Worm (Caenorhabditis elegans) whole organism, mixed stage, embryonic: ENCODE data around the gene Y43F8A.2.
A peak's percentile ranks its signal among the peaks of the same experiment; 100 is the strongest.

Source experiments
- M03D4.4 ChIP-seq: sonication (generic microtip); optimal IDR thresholded peaks from 2 replicates; lab custom pipeline; 2017; ENCODE audit warnings: mild to moderate bottlenecking, missing genetic modification characterization, missing compliant biosample characterization
- ceh-39 ChIP-seq: fragments of 150-350 bp; optimal IDR thresholded peaks from 2 replicates; lab custom pipeline; 2014; ENCODE audit warnings: missing biosample characterization, missing genetic modification characterization
- ceh-83 ChIP-seq: fragments of 200-800 bp; sonication (Bioruptor generic); optimal IDR thresholded peaks from 2 replicates; lab custom pipeline; 2018; ENCODE audit warnings: mild to moderate bottlenecking, missing genetic modification characterization, missing compliant biosample characterization
- cnd-1 ChIP-seq: fragments of 200-800 bp; sonication (Bioruptor generic); optimal IDR thresholded peaks from 2 replicates; lab custom pipeline; 2018; ENCODE audit warnings: mild to moderate bottlenecking, missing genetic modification characterization, missing compliant biosample characterization
- elt-1 ChIP-seq: sonication (generic microtip); optimal IDR thresholded peaks from 2 replicates; lab custom pipeline; 2017; ENCODE audit warnings: missing genetic modification characterization, mild to moderate bottlenecking, missing compliant biosample characterization, antibody characterized with exemption, moderate library complexity, borderline replicate concordance; ENCODE audit not compliant: insufficient read depth
- elt-3 ChIP-seq: fragments of 150-350 bp; optimal IDR thresholded peaks from 2 replicates; lab custom pipeline; 2014; ENCODE audit warnings: missing biosample characterization, missing genetic modification characterization
- hlh-1 ChIP-seq: fragments of 150-350 bp; optimal IDR thresholded peaks from 2 replicates; lab custom pipeline; 2014; ENCODE audit warnings: missing biosample characterization, missing genetic modification reagents, missing genetic modification characterization
- lin-32 ChIP-seq: fragments of 200-800 bp; sonication (Bioruptor generic); optimal IDR thresholded peaks from 2 replicates; lab custom pipeline; 2018; ENCODE audit warnings: mild to moderate bottlenecking, missing genetic modification characterization, missing compliant biosample characterization
- lsy-2 ChIP-seq: fragments of 150-350 bp; optimal IDR thresholded peaks from 2 replicates; lab custom pipeline; 2014; ENCODE audit warnings: missing biosample characterization, missing genetic modification characterization
- mab-5 ChIP-seq: fragments of 150-350 bp; optimal IDR thresholded peaks from 2 replicates; lab custom pipeline; 2014; ENCODE audit warnings: missing biosample characterization, missing genetic modification characterization
- mep-1 ChIP-seq: fragments of 150-350 bp; optimal IDR thresholded peaks from 2 replicates; lab custom pipeline; 2017; ENCODE audit warnings: missing biosample characterization, missing genetic modification reagents, missing genetic modification characterization, inconsistent platforms
- mls-2 ChIP-seq: sonication (generic microtip); optimal IDR thresholded peaks from 2 replicates; lab custom pipeline; 2016; ENCODE audit warnings: mild to moderate bottlenecking, missing genetic modification characterization, moderate library complexity, missing compliant biosample characterization
- nhr-2 ChIP-seq: fragments of 150-350 bp; optimal IDR thresholded peaks from 2 replicates; lab custom pipeline; 2014; ENCODE audit warnings: missing biosample characterization, missing genetic modification characterization
- nhr-237 ChIP-seq: fragments of 150-350 bp; optimal IDR thresholded peaks from 2 replicates; lab custom pipeline; 2014; ENCODE audit warnings: missing biosample characterization, missing genetic modification characterization
- nhr-28 ChIP-seq: fragments of 150-350 bp; optimal IDR thresholded peaks from 2 replicates; lab custom pipeline; 2014; ENCODE audit warnings: missing biosample characterization, missing genetic modification characterization
- nhr-76 ChIP-seq: sonication (generic microtip); optimal IDR thresholded peaks from 2 replicates; lab custom pipeline; 2017; ENCODE audit warnings: missing biosample characterization, missing genetic modification characterization
- pha-4 ChIP-seq: fragments of 150-350 bp; optimal IDR thresholded peaks from 2 replicates; lab custom pipeline; 2018; ENCODE audit warnings: missing biosample characterization, missing genetic modification reagents, missing genetic modification characterization
- sem-2 ChIP-seq: fragments of 200-800 bp; sonication (Bioruptor generic); optimal IDR thresholded peaks from 2 replicates; lab custom pipeline; 2018; ENCODE audit warnings: mild to moderate bottlenecking, missing genetic modification characterization, missing compliant biosample characterization
- snpc-4 ChIP-seq: fragments of 150-350 bp; optimal IDR thresholded peaks from 2 replicates; lab custom pipeline; 2014; ENCODE audit warnings: missing biosample characterization, missing genetic modification characterization
- sptf-1 ChIP-seq: sonication (generic microtip); optimal IDR thresholded peaks from 2 replicates; lab custom pipeline; 2017; ENCODE audit warnings: mild to moderate bottlenecking, missing genetic modification characterization, moderate library complexity, missing compliant biosample characterization
- unc-120 ChIP-seq: sonication (generic microtip); optimal IDR thresholded peaks from 2 replicates; lab custom pipeline; 2017; ENCODE audit warnings: missing genetic modification characterization, missing compliant biosample characterization; ENCODE audit not compliant: poor library complexity, severe bottlenecking
- unc-62 ChIP-seq: fragments of 150-350 bp; optimal IDR thresholded peaks from 2 replicates; lab custom pipeline; 2014; ENCODE audit warnings: missing biosample characterization, missing genetic modification reagents, missing genetic modification characterization
- zip-8 ChIP-seq: fragments of 150-350 bp; optimal IDR thresholded peaks from 2 replicates; lab custom pipeline; 2014; ENCODE audit warnings: missing biosample characterization, missing genetic modification characterization
- ztf-11 ChIP-seq: fragments of 150-350 bp; optimal IDR thresholded peaks from 2 replicates; lab custom pipeline; 2014; ENCODE audit warnings: missing biosample characterization, missing genetic modification characterization

The Y43F8A.2 gene

ce11 chrV:19403619-19404018, 32.3 kb downstream of the Y43F8A.2 start:
- TF ChIP-seq ztf-11 (no peak), unc-120 (tag; lab: Kevin White, UChicago) (no peak), mep-1 (tag; lab: Kevin White, UChicago) (no peak), elt-3 (tag; lab: Kevin White, UChicago) (no peak)
- TF ChIP-seq, all 35 proteins: peak for 0

ce11 chrV:19405276-19405815, 34.0 kb downstream of the Y43F8A.2 start, which contains the start of the genes C25F9.6 and C25F9.10:
C25F9.6 (minus strand) TSS chrV:19405326.
C25F9.10 (plus strand) TSS chrV:19405729.
- no peak for TF ChIP-seq mab-5
- TF ChIP-seq sptf-1 (tag; lab: Kevin White, UChicago): no peak
- no peak for TF ChIP-seq nhr-76 (tag; lab: Kevin White, UChicago)
- no peak for TF ChIP-seq lin-32 (GFP tag; lab: Kevin White, UChicago)
- TF ChIP-seq hlh-1 (tag; lab: Kevin White, UChicago): no peak
- no peak for TF ChIP-seq sem-2 (GFP tag; lab: Kevin White, UChicago)
- TF ChIP-seq cnd-1 (tag; lab: Kevin White, UChicago): no peak
- TF ChIP-seq elt-3 (tag; lab: Kevin White, UChicago): no peak
- no peak for TF ChIP-seq nhr-2 (tag; lab: Kevin White, UChicago)

ce11 chrV:19410663-19411062, 39.3 kb downstream of the Y43F8A.2 start, which contains the start of gene C25F9.5:
C25F9.5 (minus strand) TSS chrV:19410857.
- TF ChIP-seq nhr-237 (tag; lab: Kevin White, UChicago) (no peak), mls-2 (tag; lab: Kevin White, UChicago) (no peak), sptf-1 (tag; lab: Kevin White, UChicago) (no peak), mep-1 (tag; lab: Kevin White, UChicago) (no peak), pha-4 (no peak), M03D4.4 (no peak)

ce11 chrV:19416475-19416874, 45.1 kb downstream of the Y43F8A.2 start, which contains the start of the genes C25F9.4 and C25F9.9:
C25F9.4 (minus strand) TSS chrV:19416575.
C25F9.9 (plus strand) TSS chrV:19416611.
- no peak for TF ChIP-seq sem-2 (GFP tag; lab: Kevin White, UChicago)
- no peak for TF ChIP-seq zip-8
- TF ChIP-seq sptf-1 (tag; lab: Kevin White, UChicago): no peak
- no peak for TF ChIP-seq snpc-4 (tag; lab: Kevin White, UChicago)
- TF ChIP-seq elt-1 (tag; lab: Kevin White, UChicago): no peak
- TF ChIP-seq cnd-1 (tag; lab: Kevin White, UChicago): no peak
- TF ChIP-seq nhr-2 (tag; lab: Kevin White, UChicago): no peak
- TF ChIP-seq ceh-39 (tag; lab: Kevin White, UChicago): no peak
- no peak for TF ChIP-seq mls-2 (tag; lab: Kevin White, UChicago)
- no peak for TF ChIP-seq unc-62 (GFP tag; lab: Kevin White, UChicago)
- no peak for TF ChIP-seq lsy-2 (tag; lab: Kevin White, UChicago)
- no peak for TF ChIP-seq M03D4.4
- no peak for TF ChIP-seq nhr-28
- TF ChIP-seq mab-5: no peak
- TF ChIP-seq elt-3 (tag; lab: Kevin White, UChicago): no peak
- no peak for TF ChIP-seq unc-120 (tag; lab: Kevin White, UChicago)

- TF ChIP-seq ceh-83 (GFP tag; lab: Kevin White, UChicago) (no peak), mls-2 (tag; lab: Kevin White, UChicago) (no peak), cnd-1 (tag; lab: Kevin White, UChicago) (no peak), mab-5 (no peak)
- TF ChIP-seq, all 35 proteins: peak for 0
Observed at ce11 chrV:19417836-19418235, 46.5 kb downstream of the Y43F8A.2 start, which contains the start of gene C25F9.15. C25F9.15 (plus strand) TSS chrV:19418136.

- no peak for TF ChIP-seq ceh-83 (GFP tag; lab: Kevin White, UChicago)
- no peak for TF ChIP-seq elt-1 (tag; lab: Kevin White, UChicago)
- TF ChIP-seq zip-8: peak; percentile 99
Observed at ce11 chrV:19421131-19421530, 49.8 kb downstream of the Y43F8A.2 start, which contains the start of gene C25F9.2. C25F9.2 (plus strand) TSS chrV:19421471.
